Worm (Caenorhabditis elegans): ENCODE measurements around the gene ZK1290.11.

ZK1290.11 gene

DNA sequence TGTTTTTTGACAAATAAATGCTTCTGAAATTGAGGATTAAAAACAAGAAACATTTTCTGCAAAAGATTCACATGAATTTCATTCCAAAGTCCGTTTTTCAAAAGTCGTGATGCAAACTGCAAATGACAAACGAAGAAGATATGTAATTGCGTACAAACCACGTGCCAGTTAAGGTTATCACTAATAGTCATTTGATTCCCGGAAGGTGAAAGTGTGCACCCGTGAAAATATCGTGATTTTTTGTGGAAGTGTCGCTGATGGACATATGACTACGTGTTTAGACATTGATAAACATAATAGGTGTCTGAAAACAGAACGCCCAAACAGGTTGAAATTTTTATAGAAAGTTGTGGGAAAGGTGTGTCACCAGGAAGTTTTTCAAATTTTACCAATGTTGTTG, 33.2 kb downstream of the ZK1290.11 start:
- no peak for TF ChIP-seq lin-13 (tag; optimal IDR thresholded peaks at IDR 0.05)
- TF ChIP-seq bed-3 (GFP tag; optimal IDR thresholded peaks at IDR 0.05) = no peak
- TF ChIP-seq ceh-39 (tag; optimal IDR thresholded peaks at IDR 0.05) = no peak
- no peak for TF ChIP-seq nhr-237 (tag; optimal IDR thresholded peaks at IDR 0.05)
- TF ChIP-seq elt-3 (tag; optimal IDR thresholded peaks at IDR 0.05) = no peak
- no peak for TF ChIP-seq unc-120 (tag; optimal IDR thresholded peaks at IDR 0.05; ENCODE audit: poor library complexity, severe bottlenecking)
- no peak for TF ChIP-seq ztf-11 (tag; optimal IDR thresholded peaks at IDR 0.05)
- no peak for TF ChIP-seq unc-62 (GFP tag; optimal IDR thresholded peaks at IDR 0.05)
- TF ChIP-seq ceh-83 (GFP tag; optimal IDR thresholded peaks at IDR 0.05) = no peak
- no peak for TF ChIP-seq nhr-2 (tag; optimal IDR thresholded peaks at IDR 0.05)
- no peak for TF ChIP-seq drap-1 (GFP tag; optimal IDR thresholded peaks at IDR 0.05)
- no peak for TF ChIP-seq mab-5 (tag; optimal IDR thresholded peaks at IDR 0.05)
- TF ChIP-seq tbx-8 (GFP tag; optimal IDR thresholded peaks at IDR 0.05) = no peak
- no peak for TF ChIP-seq sem-2 (GFP tag; optimal IDR thresholded peaks at IDR 0.05)

DNA sequence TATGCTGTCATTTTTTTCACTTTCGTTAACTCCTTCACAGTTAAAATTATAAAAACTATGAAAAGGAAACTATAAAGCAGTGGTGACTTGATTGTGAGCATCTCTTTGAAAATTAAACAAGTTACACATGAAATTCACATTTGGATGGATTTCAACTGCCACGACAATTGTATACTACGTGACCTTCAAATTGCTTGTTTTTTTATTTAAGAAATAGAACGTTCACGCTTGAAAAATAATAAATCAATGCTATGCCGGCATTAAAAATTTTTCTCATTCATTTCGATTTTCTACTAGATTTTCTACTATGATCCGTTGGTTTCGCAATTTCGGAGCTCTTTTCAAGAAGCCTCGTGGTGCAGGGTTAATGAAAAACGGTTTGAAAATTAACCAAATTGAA, 35.9 kb downstream of the ZK1290.11 start, which contains the start of the genes ZK1290.7 and rnh-1.1:
TSS of gene ZK1290.7 (minus strand) at position 101 of the 400 bp plus-strand sequence.
TSS of gene rnh-1.1 (plus strand) at position 281 of the 400 bp plus-strand sequence.
- TF ChIP-seq mep-1 (tag; optimal IDR thresholded peaks at IDR 0.05) = no peak
- no peak for TF ChIP-seq lin-32 (GFP tag; optimal IDR thresholded peaks at IDR 0.05)
- TF ChIP-seq mab-5 (tag; optimal IDR thresholded peaks at IDR 0.05) = no peak
- no peak for TF ChIP-seq ztf-11 (tag; optimal IDR thresholded peaks at IDR 0.05)
- no peak for TF ChIP-seq snpc-4 (tag; optimal IDR thresholded peaks at IDR 0.05)
- no peak for TF ChIP-seq ham-2 (GFP tag; optimal IDR thresholded peaks at IDR 0.05)
- TF ChIP-seq ceh-39 (tag; optimal IDR thresholded peaks at IDR 0.05) = no peak
- no peak for TF ChIP-seq nhr-12 (tag; optimal IDR thresholded peaks at IDR 0.05)
- no peak for TF ChIP-seq pha-4 (tag; optimal IDR thresholded peaks at IDR 0.05)
- no peak for TF ChIP-seq elt-1 (tag; optimal IDR thresholded peaks at IDR 0.05; ENCODE audit: borderline replicate concordance, insufficient read depth)
- no peak for TF ChIP-seq tbx-8 (GFP tag; optimal IDR thresholded peaks at IDR 0.05)
- TF ChIP-seq M03D4.4 (tag; optimal IDR thresholded peaks at IDR 0.05) = no peak
- TF ChIP-seq nhr-2 (tag; optimal IDR thresholded peaks at IDR 0.05) = no peak
- TF ChIP-seq zip-8 (tag; optimal IDR thresholded peaks at IDR 0.05) = no peak

DNA sequence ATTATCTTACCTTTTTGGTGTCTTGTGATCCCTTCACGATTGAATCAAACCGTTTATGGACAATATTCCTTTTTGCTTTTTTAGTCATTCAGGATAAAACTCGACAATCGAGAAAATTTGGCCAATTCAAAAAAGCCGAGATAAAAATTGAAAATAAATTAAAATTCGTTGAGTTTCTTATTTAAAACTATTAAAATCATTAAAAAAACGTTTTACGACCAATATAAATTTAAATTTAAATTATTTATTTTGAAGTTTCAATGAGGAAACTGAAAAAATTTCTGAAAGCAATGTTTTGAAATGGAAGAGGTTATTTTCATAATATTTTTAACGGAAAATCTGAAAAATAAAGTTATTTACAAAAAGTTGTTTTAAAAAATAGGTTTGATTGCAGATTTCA, 38.1 kb downstream of the ZK1290.11 start, which contains the start of gene ZK1290.15:
TSS of gene ZK1290.15 (plus strand) at position 301 of the 400 bp plus-strand sequence.
- TF ChIP-seq unc-39 (tag; optimal IDR thresholded peaks at IDR 0.05) (no peak), tbx-8 (GFP tag; optimal IDR thresholded peaks at IDR 0.05) (no peak), ham-2 (GFP tag; optimal IDR thresholded peaks at IDR 0.05) (no peak)

DNA sequence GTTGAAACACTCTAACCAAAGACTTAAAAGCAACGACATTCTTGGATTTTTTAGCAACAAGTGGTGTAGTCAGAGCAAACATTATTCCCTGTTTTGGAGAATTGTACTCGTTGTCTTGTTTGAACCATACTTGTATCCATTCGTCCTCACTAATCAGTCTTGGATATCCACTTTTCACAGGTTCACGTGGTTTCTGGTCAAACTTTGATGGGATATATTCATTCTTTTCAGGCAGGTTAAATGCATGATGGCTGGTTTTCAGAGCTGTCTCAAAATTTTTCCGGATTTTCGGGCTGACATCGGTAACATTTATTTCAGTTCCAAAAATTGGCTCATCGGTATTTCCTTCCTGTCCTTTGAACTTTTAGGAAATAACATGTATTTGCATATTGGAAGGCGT, 40.0 kb downstream of the ZK1290.11 start:
- TF ChIP-seq drap-1 (GFP tag; optimal IDR thresholded peaks at IDR 0.05) (no peak), snpc-4 (tag; optimal IDR thresholded peaks at IDR 0.05) (no peak), mep-1 (tag; optimal IDR thresholded peaks at IDR 0.05) (no peak), nhr-76 (tag; optimal IDR thresholded peaks at IDR 0.05) (no peak), M03D4.4 (tag; optimal IDR thresholded peaks at IDR 0.05) (no peak), ztf-11 (tag; optimal IDR thresholded peaks at IDR 0.05) (no peak), ceh-83 (GFP tag; optimal IDR thresholded peaks at IDR 0.05) (no peak), nhr-237 (tag; optimal IDR thresholded peaks at IDR 0.05) (no peak), ham-2 (GFP tag; optimal IDR thresholded peaks at IDR 0.05) (no peak), hlh-1 (tag; optimal IDR thresholded peaks at IDR 0.05) (no peak)

- no peak for TF ChIP-seq nhr-76 (tag; optimal IDR thresholded peaks at IDR 0.05)
- no peak for TF ChIP-seq lin-13 (tag; optimal IDR thresholded peaks at IDR 0.05)
Observed at ce11 chrII:7519221-7519620, 42.2 kb downstream of the ZK1290.11 start, which contains the start of gene glb-9. glb-9 (minus strand) TSS chrII:7519321.
